Fruit fly (Drosophila melanogaster): Measurements from ENCODE around the gene CG33269.

CG33269 gene

DNA sequence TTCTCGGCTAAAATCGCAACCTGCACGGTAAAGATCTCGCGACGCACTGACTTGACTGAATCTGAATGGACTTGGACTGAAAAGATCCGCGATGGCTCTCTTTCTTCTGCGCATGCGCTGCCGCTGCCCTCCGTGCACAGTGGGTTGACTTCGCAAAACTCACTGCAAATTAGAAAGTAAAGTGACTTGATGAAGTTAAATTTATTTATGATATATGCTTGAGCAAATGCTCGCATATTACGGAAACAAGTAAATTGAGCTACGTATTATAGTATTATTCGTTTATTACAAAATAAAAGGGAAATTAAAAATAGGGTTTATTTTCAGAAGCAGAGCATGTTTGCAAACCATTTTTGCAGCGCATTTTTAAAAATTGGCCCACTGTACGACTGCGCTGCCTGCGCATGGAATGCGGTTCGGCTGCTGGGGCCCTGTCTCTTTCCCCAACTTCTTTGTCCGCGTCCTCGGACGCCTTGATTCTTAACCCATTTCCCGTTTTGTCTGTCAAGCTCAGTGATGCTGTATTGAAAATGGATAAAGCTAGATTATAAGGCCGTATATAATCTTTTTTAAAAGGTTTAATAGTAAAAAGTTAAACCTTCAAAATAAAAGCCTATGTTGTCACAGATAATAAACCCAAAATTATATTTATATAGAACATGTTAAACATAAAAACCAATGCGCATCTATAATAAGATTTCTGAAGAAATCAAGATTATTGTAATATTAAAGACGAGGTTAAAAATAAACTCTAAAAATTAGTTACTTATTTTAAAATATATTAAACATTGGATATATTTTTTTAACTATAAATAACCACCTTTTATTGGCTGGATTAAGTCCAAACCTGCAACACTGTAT, 6.0 kb upstream of the CG33269 start, which contains the start of gene rt:
rt (minus strand) TSS at position 51 of the 861 bp plus-strand sequence.
- peak; percentile 68 for TF ChIP-seq br (GFP tag; optimal IDR thresholded peaks at IDR 0.05)
- no peak for TF ChIP-seq pan (optimal IDR thresholded peaks at IDR 0.05)
- peak; percentile 76 for TF ChIP-seq HLH106 (tag; optimal IDR thresholded peaks at IDR 0.05)
- peak; percentile 74 for TF ChIP-seq h (GFP tag; optimal IDR thresholded peaks at IDR 0.05)
- TF ChIP-seq tai (GFP tag; optimal IDR thresholded peaks at IDR 0.05), result peak; percentile 61
- no peak for TF ChIP-seq Rel (GFP tag; optimal IDR thresholded peaks at IDR 0.05)
- TF ChIP-seq Rel (tag; optimal IDR thresholded peaks at IDR 0.05), result peak; percentile 31
- TF ChIP-seq fru (GFP tag; optimal IDR thresholded peaks at IDR 0.05), result peak; percentile 74
- TF ChIP-seq dl (GFP tag; optimal IDR thresholded peaks at IDR 0.05; ENCODE audit: insufficient read depth in 1 of 2, partially characterized antibody in 2 of 2), result no peak
- TF ChIP-seq sage (GFP tag; optimal IDR thresholded peaks at IDR 0.05), result peak; percentile 26
- peak; percentile 39 for TF ChIP-seq OdsH (GFP tag; optimal IDR thresholded peaks at IDR 0.05)
- peak; percentile 62 for TF ChIP-seq CG9705 (GFP tag; optimal IDR thresholded peaks at IDR 0.05)
- peak; percentile 75 for TF ChIP-seq Sp1 (GFP tag; optimal IDR thresholded peaks at IDR 0.05)
- peak; percentile 68 for TF ChIP-seq rgr (GFP tag; optimal IDR thresholded peaks at IDR 0.05)
- TF ChIP-seq dmrt93B (GFP tag; optimal IDR thresholded peaks at IDR 0.05), result peak; percentile 56
- TF ChIP-seq Myc (optimal IDR thresholded peaks at IDR 0.05), result peak; percentile 74
- TF ChIP-seq foxo (GFP tag; optimal IDR thresholded peaks at IDR 0.05), result peak in 1 of 2 experiments; percentile 76
- TF ChIP-seq Hr83 (GFP tag; optimal IDR thresholded peaks at IDR 0.05; ENCODE audit: poor library complexity, severe bottlenecking), result no peak
- peak; percentile 6 for TF ChIP-seq Hnf4 (GFP tag; optimal IDR thresholded peaks at IDR 0.05)
- peak; percentile 15 for TF ChIP-seq sv (GFP tag; optimal IDR thresholded peaks at IDR 0.05)
- TF ChIP-seq Jra (GFP tag; optimal IDR thresholded peaks at IDR 0.05), result no peak
- no peak for TF ChIP-seq GATAd (GFP tag; optimal IDR thresholded peaks at IDR 0.05)
- no peak for TF ChIP-seq brk (GFP tag; optimal IDR thresholded peaks at IDR 0.05)
- TF ChIP-seq lola (GFP tag; optimal IDR thresholded peaks at IDR 0.05), result no peak
- peak; percentile 89 for TF ChIP-seq woc (GFP tag; optimal IDR thresholded peaks at IDR 0.05)
- TF ChIP-seq psq (GFP tag; optimal IDR thresholded peaks at IDR 0.05), result peak; percentile 38
- no peak for TF ChIP-seq Mio (GFP tag; optimal IDR thresholded peaks at IDR 0.05)
- no peak for TF ChIP-seq jim (GFP tag; optimal IDR thresholded peaks at IDR 0.05)
- TF ChIP-seq N (GFP tag; optimal IDR thresholded peaks at IDR 0.05), result no peak
- TF ChIP-seq ey (GFP tag; optimal IDR thresholded peaks at IDR 0.05), result peak; percentile 70
- TF ChIP-seq dsf (GFP tag; optimal IDR thresholded peaks at IDR 0.05; ENCODE audit: borderline replicate concordance), result no peak
- no peak for TF ChIP-seq Vsx2 (GFP tag; optimal IDR thresholded peaks at IDR 0.05; ENCODE audit: partially characterized antibody)
- no peak for TF ChIP-seq Dfd (GFP tag; optimal IDR thresholded peaks at IDR 0.05)
- TF ChIP-seq Abd-B (GFP tag; optimal IDR thresholded peaks at IDR 0.05), result no peak
- TF ChIP-seq Dif (GFP tag; optimal IDR thresholded peaks at IDR 0.05; ENCODE audit: partially characterized antibody), result no peak

DNA sequence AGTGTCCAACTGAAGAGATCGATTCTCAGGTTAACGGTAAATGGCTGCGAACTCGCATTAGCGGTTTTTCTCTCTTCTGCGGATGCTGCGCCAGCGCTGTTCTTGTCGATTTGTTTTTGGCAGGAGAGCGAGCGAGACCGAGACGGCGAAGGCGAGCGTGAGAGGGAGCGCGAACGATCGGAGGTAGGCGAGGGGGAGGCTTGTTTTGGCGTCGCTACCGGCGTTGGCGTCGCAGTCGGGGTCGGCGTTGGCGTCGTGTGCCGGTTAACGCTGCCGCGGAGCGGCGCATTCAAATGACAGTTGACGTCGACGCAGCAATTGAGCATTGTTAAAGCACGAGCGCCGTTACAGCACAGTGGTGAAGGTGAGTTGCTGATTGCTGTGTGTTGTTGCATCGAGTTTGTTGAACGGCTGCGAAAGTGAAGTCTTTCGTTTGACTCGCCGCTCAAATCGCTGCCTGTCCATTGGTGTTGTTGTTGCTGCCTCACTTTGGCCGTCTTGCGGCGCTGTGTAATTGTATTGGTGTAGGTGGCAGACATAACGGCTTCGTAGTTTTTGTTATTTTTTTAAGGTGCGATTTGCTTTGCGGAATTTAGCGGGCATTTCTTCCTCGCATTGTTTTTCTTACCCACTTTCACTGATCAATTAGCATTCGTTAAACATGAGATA, 4.9 kb upstream of the CG33269 start:
- TF ChIP-seq Hr78 (GFP tag; optimal IDR thresholded peaks at IDR 0.05) (no peak), Hr83 (GFP tag; optimal IDR thresholded peaks at IDR 0.05; ENCODE audit: poor library complexity, severe bottlenecking) (peak; percentile 13), woc (GFP tag; optimal IDR thresholded peaks at IDR 0.05) (no peak), h (GFP tag; optimal IDR thresholded peaks at IDR 0.05) (peak; percentile 38), Vsx2 (GFP tag; optimal IDR thresholded peaks at IDR 0.05; ENCODE audit: partially characterized antibody) (no peak)

DNA sequence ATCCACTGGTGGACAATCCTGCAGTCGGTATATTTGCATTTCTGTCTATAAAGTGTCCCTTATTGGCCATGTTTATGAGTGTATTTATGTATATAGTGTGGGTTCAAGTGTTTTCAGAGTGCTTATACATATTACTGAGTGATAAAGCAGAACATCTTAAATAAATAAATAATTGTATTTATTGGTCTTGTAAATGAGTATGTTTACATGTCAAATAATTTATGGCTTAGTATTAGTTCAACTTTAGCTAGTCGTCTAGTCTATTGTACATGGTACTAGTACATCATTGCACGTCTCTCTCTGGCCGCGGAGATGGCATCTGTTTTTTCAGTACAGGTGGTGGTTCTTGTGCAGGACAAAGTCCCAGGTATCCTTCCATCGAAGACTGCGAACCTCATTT, 2.0 kb upstream of the CG33269 start, which contains the start of gene CG32086:
CG32086 (minus strand) TSS at position 101 of the 400 bp plus-strand sequence.
- TF ChIP-seq rgr (GFP tag; optimal IDR thresholded peaks at IDR 0.05) (no peak), Myc (optimal IDR thresholded peaks at IDR 0.05) (no peak), usp (GFP tag; optimal IDR thresholded peaks at IDR 0.05) (no peak), Mio (GFP tag; optimal IDR thresholded peaks at IDR 0.05) (no peak), lola (GFP tag; optimal IDR thresholded peaks at IDR 0.05) (no peak), Hnf4 (GFP tag; optimal IDR thresholded peaks at IDR 0.05) (no peak)
